Worm (Caenorhabditis elegans) whole organism, mixed stage, embryonic: ENCODE data around the gene jmjd-1.1.

ENCODE experiments used
- M03D4.4 ChIP-seq: sonication (generic microtip); optimal IDR thresholded peaks from 2 replicates; lab custom pipeline; 2017; ENCODE audit warnings: mild to moderate bottlenecking, missing genetic modification characterization, missing compliant biosample characterization
- bed-3 ChIP-seq: fragments of 200-800 bp; sonication (Bioruptor generic); optimal IDR thresholded peaks from 3 replicates; lab custom pipeline; 2018; ENCODE audit warnings: mild to moderate bottlenecking, missing genetic modification characterization, moderate library complexity, missing compliant biosample characterization
- blmp-1 ChIP-seq: fragments of 150-350 bp; optimal IDR thresholded peaks from 2 replicates; lab custom pipeline; 2014; ENCODE audit warnings: missing biosample characterization, missing genetic modification characterization
- ceh-39 ChIP-seq: fragments of 150-350 bp; optimal IDR thresholded peaks from 2 replicates; lab custom pipeline; 2014; ENCODE audit warnings: missing biosample characterization, missing genetic modification characterization
- ceh-43 ChIP-seq: fragments of 200-800 bp; sonication (Bioruptor generic); optimal IDR thresholded peaks from 2 replicates; lab custom pipeline; 2018; ENCODE audit warnings: mild to moderate bottlenecking, missing genetic modification characterization, moderate library complexity, missing compliant biosample characterization
- ceh-83 ChIP-seq: fragments of 200-800 bp; sonication (Bioruptor generic); optimal IDR thresholded peaks from 2 replicates; lab custom pipeline; 2018; ENCODE audit warnings: mild to moderate bottlenecking, missing genetic modification characterization, missing compliant biosample characterization
- ces-1 ChIP-seq: fragments of 150-350 bp; optimal IDR thresholded peaks from 2 replicates; lab custom pipeline; 2014; ENCODE audit warnings: missing biosample characterization, missing genetic modification reagents, missing genetic modification characterization
- cnd-1 ChIP-seq: fragments of 200-800 bp; sonication (Bioruptor generic); optimal IDR thresholded peaks from 2 replicates; lab custom pipeline; 2018; ENCODE audit warnings: mild to moderate bottlenecking, missing genetic modification characterization, missing compliant biosample characterization
- drap-1 ChIP-seq: fragments of 200-800 bp; sonication (Bioruptor generic); optimal IDR thresholded peaks from 3 replicates; lab custom pipeline; 2018; ENCODE audit warnings: mild to moderate bottlenecking, missing genetic modification characterization, missing compliant biosample characterization
- elt-1 ChIP-seq: sonication (generic microtip); optimal IDR thresholded peaks from 2 replicates; lab custom pipeline; 2017; ENCODE audit warnings: missing genetic modification characterization, mild to moderate bottlenecking, missing compliant biosample characterization, antibody characterized with exemption, moderate library complexity, borderline replicate concordance; ENCODE audit not compliant: insufficient read depth
- elt-3 ChIP-seq: fragments of 150-350 bp; optimal IDR thresholded peaks from 2 replicates; lab custom pipeline; 2014; ENCODE audit warnings: missing biosample characterization, missing genetic modification characterization
- flh-1 ChIP-seq: fragments of 200-800 bp; sonication (Bioruptor generic); optimal IDR thresholded peaks from 2 replicates; lab custom pipeline; 2018; ENCODE audit warnings: mild to moderate bottlenecking, missing genetic modification characterization, moderate library complexity, missing compliant biosample characterization
- hlh-1 ChIP-seq: fragments of 150-350 bp; optimal IDR thresholded peaks from 2 replicates; lab custom pipeline; 2014; ENCODE audit warnings: missing biosample characterization, missing genetic modification reagents, missing genetic modification characterization
- lin-13 ChIP-seq: fragments of 150-350 bp; optimal IDR thresholded peaks from 2 replicates; lab custom pipeline; 2014; ENCODE audit warnings: missing biosample characterization, missing genetic modification characterization
- lin-32 ChIP-seq: fragments of 200-800 bp; sonication (Bioruptor generic); optimal IDR thresholded peaks from 2 replicates; lab custom pipeline; 2018; ENCODE audit warnings: mild to moderate bottlenecking, missing genetic modification characterization, missing compliant biosample characterization
- lsy-2 ChIP-seq: fragments of 150-350 bp; optimal IDR thresholded peaks from 2 replicates; lab custom pipeline; 2014; ENCODE audit warnings: missing biosample characterization, missing genetic modification characterization
- mep-1 ChIP-seq: fragments of 150-350 bp; optimal IDR thresholded peaks from 2 replicates; lab custom pipeline; 2017; ENCODE audit warnings: missing biosample characterization, missing genetic modification reagents, missing genetic modification characterization, inconsistent platforms
- mls-2 ChIP-seq: sonication (generic microtip); optimal IDR thresholded peaks from 2 replicates; lab custom pipeline; 2016; ENCODE audit warnings: mild to moderate bottlenecking, missing genetic modification characterization, moderate library complexity, missing compliant biosample characterization
- nhr-2 ChIP-seq: fragments of 150-350 bp; optimal IDR thresholded peaks from 2 replicates; lab custom pipeline; 2014; ENCODE audit warnings: missing biosample characterization, missing genetic modification characterization
- nhr-237 ChIP-seq: fragments of 150-350 bp; optimal IDR thresholded peaks from 2 replicates; lab custom pipeline; 2014; ENCODE audit warnings: missing biosample characterization, missing genetic modification characterization
- nhr-28 ChIP-seq: fragments of 150-350 bp; optimal IDR thresholded peaks from 2 replicates; lab custom pipeline; 2014; ENCODE audit warnings: missing biosample characterization, missing genetic modification characterization
- pha-4 ChIP-seq: fragments of 150-350 bp; optimal IDR thresholded peaks from 2 replicates; lab custom pipeline; 2018; ENCODE audit warnings: missing biosample characterization, missing genetic modification reagents, missing genetic modification characterization
- sem-2 ChIP-seq: fragments of 200-800 bp; sonication (Bioruptor generic); optimal IDR thresholded peaks from 2 replicates; lab custom pipeline; 2018; ENCODE audit warnings: mild to moderate bottlenecking, missing genetic modification characterization, missing compliant biosample characterization
- snpc-4 ChIP-seq: fragments of 150-350 bp; optimal IDR thresholded peaks from 2 replicates; lab custom pipeline; 2014; ENCODE audit warnings: missing biosample characterization, missing genetic modification characterization
- tbx-8 ChIP-seq: fragments of 200-800 bp; sonication (Bioruptor generic); optimal IDR thresholded peaks from 2 replicates; lab custom pipeline; 2018; ENCODE audit warnings: mild to moderate bottlenecking, missing genetic modification characterization, moderate library complexity, missing compliant biosample characterization
- unc-39 ChIP-seq: fragments of 150-350 bp; optimal IDR thresholded peaks from 2 replicates; lab custom pipeline; 2014; ENCODE audit warnings: missing biosample characterization, missing genetic modification characterization
- unc-62 ChIP-seq: fragments of 150-350 bp; optimal IDR thresholded peaks from 2 replicates; lab custom pipeline; 2014; ENCODE audit warnings: missing biosample characterization, missing genetic modification reagents, missing genetic modification characterization
- ztf-11 ChIP-seq: fragments of 150-350 bp; optimal IDR thresholded peaks from 2 replicates; lab custom pipeline; 2014; ENCODE audit warnings: missing biosample characterization, missing genetic modification characterization

The jmjd-1.1 gene

DNA sequence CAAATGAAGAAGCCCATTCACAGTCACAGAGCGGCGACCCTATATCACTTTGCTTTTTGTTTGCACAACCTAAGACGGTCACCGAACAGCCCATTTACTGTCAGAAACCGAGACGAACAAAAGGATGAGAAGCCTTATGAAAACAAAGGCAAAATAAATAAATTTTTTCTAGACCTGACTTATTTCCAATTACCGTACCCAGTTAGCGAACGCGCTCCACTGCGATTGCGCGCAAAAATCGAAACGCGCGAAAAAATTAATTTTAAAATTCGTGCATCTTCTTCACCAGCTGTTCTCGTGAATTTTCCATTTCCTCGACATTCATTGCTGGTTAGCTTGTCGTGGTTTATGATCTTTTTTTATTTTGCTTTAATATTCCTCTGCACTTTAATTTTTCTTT lies 23.9 kb upstream of the jmjd-1.1 start, which contains the start of gene F43G6.16:
Gene F43G6.16, minus strand, starts transcription at position 141 of the 400 bp plus-strand sequence.
- TF ChIP-seq snpc-4 (tag; lab: Kevin White, UChicago) (no peak), lsy-2 (peak; percentile 86), bed-3 (no peak), ceh-43 (no peak), ceh-83 (GFP tag; lab: Kevin White, UChicago) (no peak), lin-32 (GFP tag; lab: Kevin White, UChicago) (no peak)

DNA sequence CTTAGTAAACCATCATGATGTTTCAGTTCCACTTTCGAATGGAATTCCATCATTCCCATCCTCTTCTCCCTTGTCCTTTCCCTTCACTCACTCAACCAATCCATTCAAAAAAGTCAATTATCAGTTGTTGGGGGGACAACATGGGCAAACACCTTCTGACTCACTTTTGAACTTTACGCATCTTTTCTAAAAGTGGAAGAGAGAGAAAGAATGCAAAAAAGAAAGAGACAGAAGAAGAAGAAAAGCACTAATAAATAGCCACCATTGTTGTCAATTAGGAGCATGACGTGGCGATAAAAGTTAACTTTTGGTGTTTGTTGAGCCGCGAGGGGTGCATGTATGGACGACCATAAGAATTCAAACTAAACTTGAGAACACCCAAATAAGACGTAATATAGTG lies 18.3 kb upstream of the jmjd-1.1 start:
- TF ChIP-seq mls-2 (tag; lab: Kevin White, UChicago) (no peak), ces-1 (GFP tag; lab: Kevin White, UChicago) (no peak), ceh-83 (GFP tag; lab: Kevin White, UChicago) (no peak), M03D4.4 (tag; lab: Kevin White, UChicago) (no peak), pha-4 (tag; lab: Kevin White, UChicago) (no peak), blmp-1 (tag; lab: Kevin White, UChicago) (no peak), unc-39 (tag; lab: Kevin White, UChicago) (no peak), snpc-4 (tag; lab: Kevin White, UChicago) (no peak)
- TF ChIP-seq, all 35 proteins: peak for 0

DNA sequence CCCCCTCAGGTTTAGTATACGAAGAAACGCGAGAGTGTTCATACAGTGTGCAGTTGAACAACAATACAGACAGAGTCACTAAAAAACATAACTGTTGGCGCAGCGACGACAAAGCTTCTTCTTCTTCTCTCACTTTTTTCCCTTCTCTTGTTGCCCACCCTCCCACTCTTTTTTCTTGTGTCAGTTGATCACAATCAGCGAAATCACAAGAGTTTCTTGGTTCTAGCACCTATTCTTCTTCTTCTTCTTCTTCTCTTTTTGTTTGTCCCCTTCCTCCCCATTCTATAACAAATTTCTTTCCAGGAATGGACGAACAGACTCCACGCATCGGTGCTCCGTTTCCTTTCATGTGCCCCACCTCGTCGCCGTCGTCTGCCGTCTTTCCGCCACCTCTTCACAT lies 15.9 kb upstream of the jmjd-1.1 start, which contains the start of gene F43G6.4:
Gene F43G6.4, plus strand, starts transcription at position 301 of the 400 bp plus-strand sequence.
- TF ChIP-seq sem-2 (GFP tag; lab: Kevin White, UChicago) (no peak), nhr-28 (no peak)
- TF ChIP-seq, all 35 proteins: peak for 0

DNA sequence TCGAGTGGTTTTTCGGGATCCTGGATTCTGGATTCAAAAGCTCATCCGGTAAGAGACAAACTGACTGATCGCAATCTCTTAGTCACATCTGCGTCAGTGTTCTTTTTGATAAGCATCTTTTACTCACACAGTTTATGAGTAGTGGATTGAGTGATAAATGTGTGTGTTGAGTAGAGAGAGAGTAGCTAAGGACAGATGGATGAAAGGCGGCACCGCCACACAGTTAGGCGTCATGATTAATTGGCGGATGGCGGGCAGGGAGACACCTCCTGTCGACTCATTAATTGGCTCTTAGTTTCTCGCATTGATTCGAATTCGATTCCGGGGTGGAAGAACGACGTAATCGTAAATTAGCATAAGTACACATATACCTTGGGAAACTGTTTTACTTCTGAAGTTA lies 12.0 kb upstream of the jmjd-1.1 start:
- TF ChIP-seq nhr-2 (tag; lab: Kevin White, UChicago) (peak; percentile 1), cnd-1 (tag; lab: Kevin White, UChicago) (peak; percentile 56), lin-13 (no peak), unc-62 (GFP tag; lab: Kevin White, UChicago) (peak; percentile 26), hlh-1 (peak; percentile 37)

DNA sequence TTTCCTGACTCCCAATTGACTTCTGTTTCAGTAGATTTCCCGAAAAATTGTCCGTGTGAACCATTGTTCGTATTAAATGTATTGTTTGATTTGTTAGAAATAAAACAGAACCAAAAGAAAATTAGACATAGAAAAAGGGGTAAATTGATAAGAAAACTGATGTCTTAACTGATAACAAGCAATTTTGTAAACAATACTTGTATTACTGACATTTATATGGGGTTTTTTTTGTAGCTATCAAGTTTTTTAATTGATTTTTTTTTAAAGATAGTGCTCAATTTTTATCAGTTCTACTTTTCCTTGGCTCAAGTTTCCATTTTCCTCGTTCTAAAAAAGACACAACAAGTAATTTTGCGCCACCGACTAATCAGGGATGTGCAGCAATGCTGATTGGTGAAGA lies 9.2 kb upstream of the jmjd-1.1 start:
- TF ChIP-seq lin-13 (no peak), elt-3 (tag; lab: Kevin White, UChicago) (no peak), pha-4 (tag; lab: Kevin White, UChicago) (no peak), ceh-43 (no peak), hlh-1 (no peak), unc-39 (tag; lab: Kevin White, UChicago) (no peak), drap-1 (GFP tag; lab: Kevin White, UChicago) (no peak), sem-2 (GFP tag; lab: Kevin White, UChicago) (no peak), blmp-1 (tag; lab: Kevin White, UChicago) (no peak), lin-32 (GFP tag; lab: Kevin White, UChicago) (no peak), ceh-83 (GFP tag; lab: Kevin White, UChicago) (no peak), elt-1 (no peak), cnd-1 (tag; lab: Kevin White, UChicago) (no peak), M03D4.4 (tag; lab: Kevin White, UChicago) (no peak), tbx-8 (GFP tag; lab: Kevin White, UChicago) (no peak), flh-1 (GFP tag; lab: Kevin White, UChicago) (no peak), mls-2 (tag; lab: Kevin White, UChicago) (no peak), snpc-4 (tag; lab: Kevin White, UChicago) (no peak), ces-1 (GFP tag; lab: Kevin White, UChicago) (no peak)

DNA sequence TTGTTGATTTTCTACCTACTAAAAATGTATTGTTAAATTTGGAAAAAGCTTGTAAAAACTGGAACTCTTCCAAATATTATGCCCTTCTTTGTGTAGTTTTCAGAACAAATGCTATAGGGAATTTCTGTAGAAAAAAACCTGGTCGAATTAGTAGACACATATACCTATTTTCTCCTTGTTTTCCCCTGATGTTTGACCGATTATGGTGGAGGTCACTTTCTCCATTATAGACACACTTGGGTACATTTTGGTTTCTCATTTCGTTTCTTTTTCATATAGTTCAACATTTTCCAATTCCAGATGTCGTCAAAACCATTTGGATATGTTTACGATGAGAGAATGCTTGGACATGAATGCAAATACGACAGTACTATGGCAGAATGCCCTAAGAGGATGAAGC lies 7.6 kb upstream of the jmjd-1.1 start, which contains the start of gene hda-5:
Gene hda-5, plus strand, starts transcription at position 301 of the 400 bp plus-strand sequence.
- TF ChIP-seq mep-1 (tag; lab: Kevin White, UChicago), result no peak
- TF ChIP-seq ceh-83 (GFP tag; lab: Kevin White, UChicago), result no peak
- TF ChIP-seq blmp-1 (tag; lab: Kevin White, UChicago), result no peak
- no peak for TF ChIP-seq ceh-43

DNA sequence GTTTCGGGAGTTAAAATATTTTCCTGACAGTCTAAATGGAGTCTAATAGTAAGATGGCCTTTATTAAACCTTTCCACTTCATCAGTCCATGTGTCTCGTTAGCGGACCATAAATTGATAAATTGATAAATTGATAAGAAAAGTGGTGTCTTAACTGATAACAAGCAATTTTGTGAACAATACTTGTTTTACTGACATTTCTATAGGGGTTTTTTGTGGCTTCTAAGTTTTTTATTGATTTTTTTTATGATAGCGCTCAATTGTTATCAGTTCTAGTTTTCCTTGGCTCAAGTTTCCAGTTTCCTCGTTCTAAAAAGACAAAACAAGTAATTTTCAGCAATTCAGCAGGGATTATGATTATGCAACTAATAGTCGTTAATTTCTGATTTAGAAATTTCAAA lies 3.9 kb upstream of the jmjd-1.1 start, which contains the start of gene F43G6.17:
Gene F43G6.17, plus strand, starts transcription at position 301 of the 400 bp plus-strand sequence.
- TF ChIP-seq unc-39 (tag; lab: Kevin White, UChicago) (no peak), snpc-4 (tag; lab: Kevin White, UChicago) (no peak), bed-3 (no peak), lsy-2 (no peak), drap-1 (GFP tag; lab: Kevin White, UChicago) (no peak), nhr-237 (no peak), elt-3 (tag; lab: Kevin White, UChicago) (no peak), pha-4 (tag; lab: Kevin White, UChicago) (no peak), ztf-11 (no peak), ceh-39 (no peak)
